Worm (Caenorhabditis elegans) whole organism, L4 larva: ENCODE measurements around the gene npr-7.

Experiments
- F10B5.3 ChIP-seq: sonication (generic microtip); optimal IDR thresholded peaks from 2 replicates; lab custom pipeline; 2016; ENCODE audit warnings: mild to moderate bottlenecking, missing genetic modification characterization, missing compliant biosample characterization
- Y105C5A.15 ChIP-seq: fragments of 200-800 bp; sonication (Bioruptor generic); IDR thresholded peaks from 2 replicates; pipeline ENCODE4 v1.3.6; 2022; ENCODE audit warnings: missing genetic modification characterization, missing compliant biosample characterization
- ZK546.5 ChIP-seq, 2 experiments: sonication (generic microtip); optimal IDR thresholded peaks; 2 replicates each; lab custom pipeline; 2017; ENCODE audit warnings: missing biosample characterization in 2 of 2, missing genetic modification characterization in 2 of 2
- arid-1 ChIP-seq: fragments of 200-800 bp; sonication (Bioruptor generic); conservative IDR thresholded peaks from 2 replicates; pipeline ENCODE4 v1.3.6; 2022; ENCODE audit warnings: missing genetic modification reagents, missing genetic modification characterization, missing compliant biosample characterization
- attf-4 ChIP-seq: sonication (generic microtip); optimal IDR thresholded peaks from 3 replicates; lab custom pipeline; 2017; ENCODE audit warnings: missing biosample characterization, missing genetic modification characterization
- ceh-28 ChIP-seq: fragments of 150-350 bp; optimal IDR thresholded peaks from 2 replicates; lab custom pipeline; 2014; ENCODE audit warnings: missing biosample characterization, missing genetic modification reagents, missing genetic modification characterization
- ctbp-1 ChIP-seq: fragments of 200-800 bp; sonication (Bioruptor generic); IDR thresholded peaks from 2 replicates; pipeline ENCODE4 v1.3.6; 2022; ENCODE audit warnings: missing genetic modification reagents, missing genetic modification characterization, missing compliant biosample characterization
- daf-16 ChIP-seq, 3 experiments: sonication (generic microtip); optimal IDR thresholded peaks; 2 replicates each; lab custom pipeline; 2016 to 2017; ENCODE audit warnings: missing genetic modification characterization in 3 of 3, missing genetic modification reagents in 3 of 3, mild to moderate bottlenecking in 2 of 3, missing compliant biosample characterization in 2 of 3, missing biosample characterization in 1 of 3, moderate library complexity in 1 of 3
- daf-8 ChIP-seq: fragments of 200-800 bp; sonication (Bioruptor generic); IDR thresholded peaks from 2 replicates; pipeline ENCODE4 v1.3.6; 2022; ENCODE audit warnings: missing genetic modification characterization, missing compliant biosample characterization
- dmd-6 ChIP-seq: fragments of 200-800 bp; sonication (Bioruptor generic); IDR thresholded peaks from 2 replicates; pipeline ENCODE4 v1.3.6; 2022; ENCODE audit warnings: missing genetic modification reagents, missing genetic modification characterization, missing compliant biosample characterization
- dmd-9 ChIP-seq: fragments of 200-800 bp; sonication (Bioruptor generic); IDR thresholded peaks from 2 replicates; pipeline ENCODE4 v1.3.6; 2022; ENCODE audit warnings: missing genetic modification reagents, missing genetic modification characterization, missing compliant biosample characterization
- dve-1 ChIP-seq: sonication (generic microtip); optimal IDR thresholded peaks from 2 replicates; lab custom pipeline; 2017; ENCODE audit warnings: antibody characterized with exemption, mild to moderate bottlenecking, missing genetic modification characterization, missing compliant biosample characterization; ENCODE audit not compliant: insufficient read depth
- egl-43 ChIP-seq: fragments of 200-800 bp; sonication (Bioruptor generic); IDR thresholded peaks from 2 replicates; pipeline ENCODE4 v1.3.6; 2022; ENCODE audit warnings: missing genetic modification reagents, missing genetic modification characterization, missing compliant biosample characterization
- hif-1 ChIP-seq, 2 experiments: sonication (generic microtip); optimal IDR thresholded peaks; 2 replicates each; lab custom pipeline; 2016 to 2017; ENCODE audit warnings: missing compliant biosample characterization in 2 of 2, missing genetic modification characterization in 2 of 2, missing genetic modification reagents in 2 of 2, missing genotype in 2 of 2, mild to moderate bottlenecking in 1 of 2
- hlh-11 ChIP-seq: fragments of 200-800 bp; sonication (Bioruptor generic); optimal IDR thresholded peaks from 2 replicates; lab custom pipeline; 2018; ENCODE audit warnings: mild to moderate bottlenecking, missing genetic modification characterization, missing compliant biosample characterization
- hlh-30 ChIP-seq: sonication (generic microtip); optimal IDR thresholded peaks from 2 replicates; lab custom pipeline; 2017; ENCODE audit warnings: antibody characterized with exemption, mild to moderate bottlenecking, missing genetic modification characterization, missing compliant biosample characterization; ENCODE audit not compliant: insufficient read depth
- madf-5 ChIP-seq, 2 experiments: fragments of 200-800 bp; sonication (Bioruptor generic); IDR thresholded peaks; 2 replicates each; pipeline ENCODE4 v1.3.6; 2022; ENCODE audit warnings: missing compliant biosample characterization in 2 of 2, missing genetic modification characterization in 2 of 2
- mdt-29 ChIP-seq: fragments of 200-800 bp; sonication (Bioruptor generic); IDR thresholded peaks from 2 replicates; pipeline ENCODE4 v1.3.6; 2022; ENCODE audit warnings: missing genetic modification reagents, missing genetic modification characterization, missing compliant biosample characterization
- mep-1 ChIP-seq: fragments of 150-350 bp; sonication (generic microtip); optimal IDR thresholded peaks from 3 replicates; lab custom pipeline; 2014; ENCODE audit warnings: missing biosample characterization, missing genetic modification characterization
- nhr-11 ChIP-seq: fragments of 150-350 bp; optimal IDR thresholded peaks from 2 replicates; lab custom pipeline; 2014; ENCODE audit warnings: missing biosample characterization, missing genetic modification characterization
- nhr-25 ChIP-seq: sonication (generic microtip); optimal IDR thresholded peaks from 2 replicates; lab custom pipeline; 2017; ENCODE audit warnings: missing genetic modification characterization, mild to moderate bottlenecking, missing compliant biosample characterization, antibody characterized with exemption, moderate library complexity, borderline replicate concordance; ENCODE audit not compliant: insufficient read depth
- nhr-28 ChIP-seq: fragments of 150-350 bp; optimal IDR thresholded peaks from 2 replicates; lab custom pipeline; 2014; ENCODE audit warnings: missing biosample characterization, missing genetic modification characterization
- nhr-41 ChIP-seq: fragments of 200-800 bp; sonication (Bioruptor generic); IDR thresholded peaks from 2 replicates; pipeline ENCODE4 v1.3.6; 2022; ENCODE audit warnings: missing genetic modification reagents, missing genetic modification characterization, missing compliant biosample characterization
- php-3 ChIP-seq: fragments of 200-800 bp; sonication (Bioruptor generic); IDR thresholded peaks from 2 replicates; pipeline ENCODE4 v1.3.6; 2022; ENCODE audit warnings: missing genetic modification reagents, missing genetic modification characterization, missing compliant biosample characterization
- pqm-1 ChIP-seq: sonication (generic microtip); optimal IDR thresholded peaks from 2 replicates; lab custom pipeline; 2017; ENCODE audit warnings: missing biosample characterization, missing genetic modification characterization
- unc-62 ChIP-seq, 3 experiments: fragments of 150-350 bp in 1 of 3; sonication (generic microtip); optimal IDR thresholded peaks in 2 of 3; peaks in 1 of 3; 1 replicate in 1 of 3; 2 replicates in 2 of 3; lab custom pipeline; 2014 to 2017; ENCODE audit warnings: missing biosample characterization in 3 of 3, missing genetic modification characterization in 3 of 3, missing genetic modification reagents in 3 of 3, missing genotype in 1 of 3
- zfp-2 ChIP-seq: sonication (generic microtip); optimal IDR thresholded peaks from 2 replicates; lab custom pipeline; 2016; ENCODE audit warnings: mild to moderate bottlenecking, missing genetic modification characterization, missing compliant biosample characterization
- zfp-3 ChIP-seq: fragments of 200-800 bp; sonication (Bioruptor generic); conservative IDR thresholded peaks from 2 replicates; pipeline ENCODE4 v1.3.6; 2022; ENCODE audit warnings: missing genetic modification reagents, missing genetic modification characterization, missing compliant biosample characterization
- zip-11 ChIP-seq: fragments of 200-800 bp; sonication (Bioruptor generic); IDR thresholded peaks from 2 replicates; pipeline ENCODE4 v1.3.6; 2022; ENCODE audit warnings: missing genetic modification characterization, missing compliant biosample characterization
- ztf-11 ChIP-seq: fragments of 150-350 bp; optimal IDR thresholded peaks from 2 replicates; lab custom pipeline; 2014; ENCODE audit warnings: missing biosample characterization, missing genetic modification characterization

Gene npr-7

DNA sequence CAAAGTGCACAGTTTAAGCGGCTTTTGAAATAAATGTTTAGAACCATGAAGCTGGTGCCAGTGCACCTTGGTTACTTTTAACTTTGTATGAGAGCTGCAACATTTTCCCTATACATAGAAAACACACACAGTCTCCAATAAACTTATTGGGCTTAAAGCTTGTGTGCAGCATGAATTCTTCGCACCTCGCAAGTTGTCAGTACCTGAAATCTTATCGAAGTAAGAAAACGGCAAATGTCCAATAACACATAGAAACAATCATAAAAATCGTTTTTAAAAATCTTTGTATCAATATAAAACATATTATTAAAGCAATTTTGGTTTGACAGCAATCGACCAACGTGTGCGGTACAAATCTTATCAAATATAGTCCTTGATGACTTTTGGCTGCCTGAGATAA is 50.6 kb downstream of the npr-7 start:
- no peak for TF ChIP-seq nhr-11
- TF ChIP-seq hif-1 (tag; optimal IDR thresholded peaks at IDR 0.05; lab: Kevin White, UChicago) = no peak
- no peak for TF ChIP-seq daf-8 (GFP tag; lab: Robert Waterston, UW)
- TF ChIP-seq F10B5.3 = peak; percentile 22
- TF ChIP-seq php-3 (GFP tag; lab: Robert Waterston, UW) = 0 out of 2 replicates have a peak, but pooled peaks have one; percentile 32
- TF ChIP-seq unc-62 (GFP tag; optimal IDR thresholded peaks at IDR 0.05 in 1 of 2; lab: Kevin White, UChicago) = peak in 1 of 2 experiments; percentile 93
- no peak for TF ChIP-seq unc-62 (tag; optimal IDR thresholded peaks at IDR 0.05; lab: Kevin White, UChicago)
- TF ChIP-seq hlh-30 (tag; lab: Kevin White, UChicago) = no peak
- TF ChIP-seq ztf-11 (tag; lab: Kevin White, UChicago) = no peak
- peak; percentile 4 for TF ChIP-seq dve-1 (tag; lab: Kevin White, UChicago)
- TF ChIP-seq zfp-3 (GFP tag; lab: Robert Waterston, UW) = 0 out of 2 replicates have a peak, but pooled peaks have one; percentile 48

DNA sequence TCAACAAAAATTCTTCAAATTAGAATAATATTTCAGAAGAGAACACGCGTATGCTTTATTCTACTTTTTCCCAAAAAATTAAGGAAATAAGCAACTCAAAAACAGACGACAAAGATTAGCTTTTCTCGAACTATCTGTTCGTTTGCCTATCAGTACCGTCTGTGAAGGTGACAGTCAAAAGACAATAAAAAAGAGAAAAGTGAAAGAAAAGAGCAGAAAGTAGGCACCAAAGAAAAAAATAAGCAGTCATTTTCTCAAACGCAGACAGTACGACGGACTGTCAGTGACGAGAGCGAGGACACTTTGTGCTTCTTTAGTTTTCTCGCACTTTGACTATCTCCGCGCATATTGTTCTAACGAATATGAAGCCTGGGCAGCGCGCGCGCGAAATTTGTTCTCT is 52.5 kb downstream of the npr-7 start:
- no peak for TF ChIP-seq zfp-2 (tag; lab: Kevin White, UChicago)
- TF ChIP-seq madf-5 (GFP tag; IDR thresholded peaks at IDR 0.05; lab: Robert Waterston, UW) = no peak
- TF ChIP-seq dmd-9 (GFP tag; lab: Robert Waterston, UW) = no peak
- TF ChIP-seq ztf-11 (tag; lab: Kevin White, UChicago) = no peak
- TF ChIP-seq zip-11 (GFP tag; lab: Robert Waterston, UW) = no peak
- no peak for TF ChIP-seq daf-16 (GFP tag; optimal IDR thresholded peaks at IDR 0.05; lab: Kevin White, UChicago)
- peak; percentile 37 for TF ChIP-seq daf-16 (tag; optimal IDR thresholded peaks at IDR 0.05; lab: Kevin White, UChicago)
- no peak for TF ChIP-seq arid-1 (GFP tag; lab: Robert Waterston, UW)
- TF ChIP-seq attf-4 (tag; lab: Kevin White, UChicago) = no peak
- TF ChIP-seq pqm-1 (tag; lab: Kevin White, UChicago) = peak; percentile 14
- TF ChIP-seq dmd-6 (GFP tag; lab: Robert Waterston, UW) = peak; percentile 73
- no peak for TF ChIP-seq mep-1 (tag; lab: Kevin White, UChicago)
- TF ChIP-seq egl-43 (GFP tag; lab: Robert Waterston, UW) = no peak
- TF ChIP-seq hlh-30 (tag; lab: Kevin White, UChicago) = peak; percentile 0
- no peak for TF ChIP-seq nhr-41 (GFP tag; lab: Robert Waterston, UW)
- TF ChIP-seq nhr-28 = peak; percentile 18
- TF ChIP-seq hlh-11 (tag; lab: Kevin White, UChicago) = peak; percentile 54
- TF ChIP-seq nhr-25 (tag; lab: Kevin White, UChicago) = no peak
- peak; percentile 68 for TF ChIP-seq dve-1 (tag; lab: Kevin White, UChicago)
- TF ChIP-seq ctbp-1 (GFP tag; lab: Robert Waterston, UW) = no peak
- no peak for TF ChIP-seq ceh-28 (tag; lab: Kevin White, UChicago)
- TF ChIP-seq ZK546.5 (tag; optimal IDR thresholded peaks at IDR 0.05; lab: Kevin White, UChicago) = no peak
- 0 out of 2 replicates have a peak, but pooled peaks have one; percentile 6 for TF ChIP-seq php-3 (GFP tag; lab: Robert Waterston, UW)
- TF ChIP-seq mdt-29 (GFP tag; lab: Robert Waterston, UW) = no peak
- TF ChIP-seq Y105C5A.15 = no peak
